Fruit fly (Drosophila melanogaster) whole organism, embryonic: ENCODE measurements around the gene CG8119.

ENCODE experiments used
- Ada2b ChIP-seq: fragments of 200-800 bp; sonication (Bioruptor generic); IDR thresholded peaks from 2 replicates; pipeline ENCODE4 v1.3.6; 2022; ENCODE audit warnings: missing biosample characterization, missing genetic modification characterization
- CG10321 ChIP-seq: fragments of 200-800 bp; sonication (Bioruptor generic); IDR thresholded peaks from 2 replicates; pipeline ENCODE4 v1.3.6; 2022; ENCODE audit warnings: missing biosample characterization, missing genetic modification characterization
- CG10366 ChIP-seq: fragments of 200-800 bp; sonication (Bioruptor generic); IDR thresholded peaks from 2 replicates; pipeline ENCODE4 v1.3.6; 2022; ENCODE audit warnings: missing biosample characterization, missing genetic modification characterization
- CG10462 ChIP-seq: fragments of 200-800 bp; sonication (Bioruptor generic); optimal IDR thresholded peaks from 2 replicates; lab custom pipeline; 2016; ENCODE audit warnings: missing biosample characterization, missing genetic modification characterization
- CG12391 ChIP-seq: fragments of 200-800 bp; sonication (Bioruptor generic); optimal IDR thresholded peaks from 3 replicates; lab custom pipeline; 2018; ENCODE audit warnings: missing biosample characterization, mild to moderate bottlenecking, missing genetic modification characterization, moderate library complexity
- CG14667 ChIP-seq: fragments of 200-800 bp; sonication (Bioruptor generic); IDR thresholded peaks from 2 replicates; pipeline ENCODE4 v1.3.6; 2022; ENCODE audit warnings: missing biosample characterization, missing genetic modification characterization
- CG14710 ChIP-seq: fragments of 200-800 bp; sonication (Bioruptor generic); optimal IDR thresholded peaks from 3 replicates; lab custom pipeline; 2019; ENCODE audit warnings: missing biosample characterization, mild to moderate bottlenecking, missing genetic modification characterization, moderate library complexity
- CG15479 ChIP-seq: fragments of 200-800 bp; sonication (Bioruptor generic); optimal IDR thresholded peaks from 3 replicates; lab custom pipeline; 2019; ENCODE audit warnings: missing biosample characterization, mild to moderate bottlenecking, missing genetic modification characterization, moderate library complexity
- CG16813 ChIP-seq: fragments of 200-800 bp; sonication (Bioruptor generic); IDR thresholded peaks from 3 replicates; pipeline ENCODE4 v1.3.6; 2022; ENCODE audit warnings: missing biosample characterization, missing genetic modification characterization; ENCODE audit not compliant: partially characterized antibody
- CG17359 ChIP-seq: fragments of 200-800 bp; sonication (Bioruptor generic); optimal IDR thresholded peaks from 3 replicates; lab custom pipeline; 2018; ENCODE audit warnings: missing biosample characterization, mild to moderate bottlenecking, missing genetic modification characterization, moderate library complexity
- CG17385 ChIP-seq: fragments of 200-800 bp; sonication (Bioruptor generic); optimal IDR thresholded peaks from 3 replicates; lab custom pipeline; 2018; ENCODE audit warnings: missing biosample characterization, mild to moderate bottlenecking, missing genetic modification characterization
- CG2116 ChIP-seq: fragments of 200-800 bp; sonication (Bioruptor generic); optimal IDR thresholded peaks from 3 replicates; lab custom pipeline; 2018; ENCODE audit warnings: missing biosample characterization, mild to moderate bottlenecking, missing genetic modification characterization
- CG2129 ChIP-seq: fragments of 200-800 bp; sonication (Bioruptor generic); IDR thresholded peaks from 2 replicates; pipeline ENCODE4 v1.3.6; 2022; ENCODE audit warnings: missing biosample characterization, missing genetic modification characterization; ENCODE audit not compliant: partially characterized antibody
- CG2199 ChIP-seq: fragments of 200-800 bp; sonication (Bioruptor generic); IDR thresholded peaks from 3 replicates; pipeline ENCODE4 v1.3.6; 2022; ENCODE audit warnings: missing biosample characterization, missing genetic modification characterization
- CG34422 ChIP-seq: fragments of 200-800 bp; sonication (Bioruptor generic); IDR thresholded peaks from 3 replicates; pipeline ENCODE4 v1.3.6; 2022; ENCODE audit warnings: missing biosample characterization, missing genetic modification characterization
- CG6689 ChIP-seq: fragments of 200-800 bp; sonication (Bioruptor generic); IDR thresholded peaks from 2 replicates; pipeline ENCODE4 v1.3.6; 2022; ENCODE audit warnings: missing biosample characterization, missing genetic modification characterization
- CG8944 ChIP-seq: fragments of 200-800 bp; sonication (Bioruptor generic); optimal IDR thresholded peaks from 3 replicates; lab custom pipeline; 2016; ENCODE audit warnings: missing biosample characterization, missing genetic modification characterization
- CG9215 ChIP-seq: fragments of 200-800 bp; sonication (Bioruptor generic); IDR thresholded peaks from 2 replicates; pipeline ENCODE4 v1.3.6; 2022; ENCODE audit warnings: missing biosample characterization, missing genetic modification characterization
- CG9609 ChIP-seq: fragments of 200-800 bp; sonication (Bioruptor generic); optimal IDR thresholded peaks from 3 replicates; lab custom pipeline; 2016; ENCODE audit warnings: missing biosample characterization, missing genetic modification characterization
- CG9876 ChIP-seq: fragments of 200-800 bp; sonication (Bioruptor generic); optimal IDR thresholded peaks from 2 replicates; lab custom pipeline; 2016; ENCODE audit warnings: missing biosample characterization, missing genetic modification characterization
- Chrac-16 ChIP-seq: fragments of 200-800 bp; sonication (Bioruptor generic); optimal IDR thresholded peaks from 3 replicates; lab custom pipeline; 2016; ENCODE audit warnings: missing biosample characterization, missing genetic modification characterization
- Dek ChIP-seq: fragments of 200-800 bp; sonication (Bioruptor generic); optimal IDR thresholded peaks from 3 replicates; lab custom pipeline; 2019; ENCODE audit warnings: missing biosample characterization, mild to moderate bottlenecking, missing genetic modification characterization, moderate library complexity
- Dip3 ChIP-seq: fragments of 200-800 bp; sonication (Bioruptor generic); optimal IDR thresholded peaks from 3 replicates; lab custom pipeline; 2016; ENCODE audit warnings: missing biosample characterization, missing genetic modification characterization
- Drgx ChIP-seq: fragments of 200-800 bp; sonication (Bioruptor generic); IDR thresholded peaks from 2 replicates; pipeline ENCODE4 v1.3.6; 2022; ENCODE audit warnings: missing biosample characterization, missing genetic modification characterization
- E2f2 ChIP-seq: fragments of 200-800 bp; sonication (Bioruptor generic); IDR thresholded peaks from 2 replicates; pipeline ENCODE4 v1.3.6; 2022; ENCODE audit warnings: missing biosample characterization, missing genetic modification characterization
- Eip74EF ChIP-seq, 2 experiments: fragments of 200-800 bp in 1 of 2; fragments of >200 bp in 1 of 2; sonication (Bioruptor generic) in 1 of 2; optimal IDR thresholded peaks; 2 replicates each; lab custom pipeline; 2017 to 2019; ENCODE audit warnings: missing biosample characterization in 2 of 2, missing genetic modification characterization in 2 of 2, mild to moderate bottlenecking in 1 of 2, moderate library complexity in 1 of 2
- Ets97D ChIP-seq: fragments of 200-800 bp; sonication (Bioruptor generic); optimal IDR thresholded peaks from 3 replicates; lab custom pipeline; 2016; ENCODE audit warnings: missing biosample characterization, missing genetic modification characterization
- H2.0 ChIP-seq: fragments of 200-800 bp; sonication (Bioruptor generic); IDR thresholded peaks from 2 replicates; pipeline ENCODE4 v1.3.6; 2022; ENCODE audit warnings: missing biosample characterization, missing genetic modification characterization
- Hmr ChIP-seq: fragments of 200-800 bp; sonication (Bioruptor generic); optimal IDR thresholded peaks from 3 replicates; lab custom pipeline; 2017; ENCODE audit warnings: mild to moderate bottlenecking, missing biosample characterization, missing genetic modification reagents, missing genetic modification characterization
- Optix ChIP-seq: fragments of 200-800 bp; sonication (Bioruptor generic); IDR thresholded peaks from 3 replicates; pipeline ENCODE4 v1.3.6; 2022; ENCODE audit warnings: missing biosample characterization, missing genetic modification characterization
- YL-1 ChIP-seq: fragments of 200-800 bp; sonication (Bioruptor generic); optimal IDR thresholded peaks from 3 replicates; lab custom pipeline; 2017; ENCODE audit warnings: missing biosample characterization, mild to moderate bottlenecking, missing genetic modification characterization
- aop ChIP-seq: fragments of 200-800 bp; sonication (Bioruptor generic); IDR thresholded peaks from 2 replicates; pipeline ENCODE4 v1.3.6; 2022; ENCODE audit warnings: missing biosample characterization, missing genetic modification characterization
- ara ChIP-seq: fragments of 200-800 bp; sonication (Bioruptor generic); IDR thresholded peaks from 2 replicates; pipeline ENCODE4 v1.3.6; 2022; ENCODE audit warnings: missing biosample characterization, missing genetic modification characterization
- br ChIP-seq: fragments of >200 bp; optimal IDR thresholded peaks from 2 replicates; lab custom pipeline; 2017
- bsh ChIP-seq, 2 experiments: fragments of 200-800 bp; sonication (Bioruptor generic); optimal IDR thresholded peaks; 2 replicates each; lab custom pipeline; 2017 to 2018; ENCODE audit warnings: mild to moderate bottlenecking in 2 of 2, missing biosample characterization in 2 of 2, missing genetic modification characterization in 2 of 2, moderate library complexity in 1 of 2
- caup ChIP-seq: fragments of 200-800 bp; sonication (Bioruptor generic); optimal IDR thresholded peaks from 3 replicates; lab custom pipeline; 2017; ENCODE audit warnings: missing biosample characterization, mild to moderate bottlenecking, missing genetic modification characterization, moderate library complexity; ENCODE audit not compliant: severe bottlenecking
- crp ChIP-seq, 2 experiments: fragments of 200-800 bp; sonication (Bioruptor generic); optimal IDR thresholded peaks; 2 replicates in 1 of 2; 3 replicates in 1 of 2; lab custom pipeline; 2017; ENCODE audit warnings: missing biosample characterization in 2 of 2, missing genetic modification characterization in 2 of 2, mild to moderate bottlenecking in 1 of 2, moderate library complexity in 1 of 2
- dimm ChIP-seq: fragments of 200-800 bp; sonication (Bioruptor generic); IDR thresholded peaks from 2 replicates; pipeline ENCODE4 v1.3.6; 2022; ENCODE audit warnings: missing biosample characterization, missing genetic modification characterization
- fd96Cb ChIP-seq: fragments of 200-800 bp; sonication (Bioruptor generic); optimal IDR thresholded peaks from 2 replicates; lab custom pipeline; 2018; ENCODE audit warnings: missing biosample characterization, mild to moderate bottlenecking, missing genetic modification characterization, moderate library complexity
- gsb ChIP-seq: fragments of 200-800 bp; sonication (Bioruptor generic); IDR thresholded peaks from 2 replicates; pipeline ENCODE4 v1.3.6; 2022; ENCODE audit warnings: missing biosample characterization, missing genetic modification characterization
- ind ChIP-seq: fragments of 200-800 bp; sonication (Bioruptor generic); optimal IDR thresholded peaks from 3 replicates; lab custom pipeline; 2016; ENCODE audit warnings: missing biosample characterization, missing genetic modification characterization
- knrl ChIP-seq: fragments of 200-800 bp; sonication (Bioruptor generic); IDR thresholded peaks from 3 replicates; pipeline ENCODE4 v1.3.6; 2022; ENCODE audit warnings: missing biosample characterization, missing genetic modification characterization; ENCODE audit not compliant: partially characterized antibody
- lbe ChIP-seq: fragments of 200-800 bp; sonication (Bioruptor generic); optimal IDR thresholded peaks from 2 replicates; lab custom pipeline; 2016; ENCODE audit warnings: missing biosample characterization, mild to moderate bottlenecking, missing genetic modification characterization
- lov ChIP-seq, 2 experiments: fragments of 200-800 bp in 1 of 2; fragments of >200 bp in 1 of 2; sonication (Bioruptor generic) in 1 of 2; IDR thresholded peaks in 1 of 2; optimal IDR thresholded peaks in 1 of 2; 2 replicates in 1 of 2; 3 replicates in 1 of 2; pipeline versions ENCODE4 v1.3.6 to Lab custom; 2017 to 2022; ENCODE audit warnings: missing biosample characterization in 1 of 2, missing genetic modification characterization in 1 of 2
- mirr ChIP-seq: fragments of 200-800 bp; sonication (Bioruptor generic); optimal IDR thresholded peaks from 3 replicates; lab custom pipeline; 2018; ENCODE audit warnings: missing biosample characterization, mild to moderate bottlenecking, missing genetic modification characterization
- onecut ChIP-seq: fragments of 200-800 bp; sonication (Bioruptor generic); IDR thresholded peaks from 2 replicates; pipeline ENCODE4 v1.3.6; 2022; ENCODE audit warnings: missing biosample characterization, missing genetic modification characterization
- pnt ChIP-seq: fragments of 200-800 bp; sonication (Bioruptor generic); optimal IDR thresholded peaks from 3 replicates; lab custom pipeline; 2016; ENCODE audit warnings: missing biosample characterization, missing genetic modification characterization
- sna ChIP-seq: fragments of 200-800 bp; sonication (Bioruptor generic); IDR thresholded peaks from 2 replicates; pipeline ENCODE4 v1.3.6; 2022; ENCODE audit warnings: missing biosample characterization, missing genetic modification characterization; ENCODE audit not compliant: partially characterized antibody
- sob ChIP-seq: fragments of 200-800 bp; sonication (Bioruptor generic); IDR thresholded peaks from 2 replicates; pipeline ENCODE4 v1.3.6; 2022; ENCODE audit warnings: missing biosample characterization, missing genetic modification characterization
- wek ChIP-seq: fragments of 200-800 bp; sonication (Bioruptor generic); optimal IDR thresholded peaks from 3 replicates; lab custom pipeline; 2018; ENCODE audit warnings: missing biosample characterization, mild to moderate bottlenecking, missing genetic modification characterization, moderate library complexity

The CG8119 gene

dm6 chrX:15696854-15697540 is 34.6 kb downstream of the CG8119 start, which contains the start of gene CG8128 (continued):
- no peak for TF ChIP-seq Dip3
- no peak for TF ChIP-seq CG14667 (GFP tag; lab: Robert Waterston, UW)
- TF ChIP-seq CG34422, result no peak
- TF ChIP-seq CG2129, result no peak
- no peak for TF ChIP-seq ind (GFP tag; lab: Kevin White, UChicago)
- no peak for TF ChIP-seq YL-1 (GFP tag; lab: Kevin White, UChicago)
- TF ChIP-seq aop (GFP tag; lab: Robert Waterston, UW), result no peak
- TF ChIP-seq Eip74EF (GFP tag; optimal IDR thresholded peaks at IDR 0.05; lab: Kevin White, UChicago), result no peak
- TF ChIP-seq crp (GFP tag; optimal IDR thresholded peaks at IDR 0.05; lab: Kevin White, UChicago), result peak; percentile 63 to 93
- no peak for TF ChIP-seq CG2199 (GFP tag; lab: Robert Waterston, UW)
- no peak for TF ChIP-seq gsb (GFP tag; lab: Robert Waterston, UW)
- no peak for TF ChIP-seq CG9876 (GFP tag; lab: Kevin White, UChicago)
- peak; percentile 2 for TF ChIP-seq CG12391 (tag; lab: Kevin White, UChicago)
- no peak for TF ChIP-seq fd96Cb
- no peak for TF ChIP-seq CG10462 (GFP tag; lab: Kevin White, UChicago)
- TF ChIP-seq sna (GFP tag; lab: Robert Waterston, UW), result no peak
- no peak for TF ChIP-seq CG17359 (tag; lab: Kevin White, UChicago)
- no peak for TF ChIP-seq Ada2b
- TF ChIP-seq CG14710 (tag; lab: Kevin White, UChicago), result peak; percentile 24
- TF ChIP-seq Dek (tag; lab: Kevin White, UChicago), result no peak
- TF ChIP-seq CG8944 (GFP tag; lab: Kevin White, UChicago), result no peak
- TF ChIP-seq CG15479 (GFP tag; lab: Kevin White, UChicago), result peak; percentile 54
- TF ChIP-seq dimm (GFP tag; lab: Robert Waterston, UW), result no peak
- no peak for TF ChIP-seq ara (GFP tag; lab: Robert Waterston, UW)
- TF ChIP-seq lov (optimal IDR thresholded peaks at IDR 0.05; lab: Kevin White, UChicago), result no peak
- TF ChIP-seq lov (GFP tag; IDR thresholded peaks at IDR 0.05; lab: Robert Waterston, UW), result no peak
- no peak for TF ChIP-seq Chrac-16 (GFP tag; lab: Kevin White, UChicago)
- TF ChIP-seq CG2116, result no peak
- no peak for TF ChIP-seq CG10366
- TF ChIP-seq sob (GFP tag; lab: Robert Waterston, UW), result no peak
- peak; percentile 12 for TF ChIP-seq Ets97D (GFP tag; lab: Kevin White, UChicago)
- no peak for TF ChIP-seq pnt
- no peak for TF ChIP-seq CG9609
- TF ChIP-seq caup (GFP tag; lab: Kevin White, UChicago), result no peak
- TF ChIP-seq br (lab: Kevin White, UChicago), result no peak
- no peak for TF ChIP-seq knrl (GFP tag; lab: Robert Waterston, UW)
- no peak for TF ChIP-seq H2.0 (GFP tag; lab: Robert Waterston, UW)
- TF ChIP-seq bsh (GFP tag; optimal IDR thresholded peaks at IDR 0.05; lab: Kevin White, UChicago), result no peak
- no peak for TF ChIP-seq CG17385 (GFP tag; lab: Kevin White, UChicago)
- TF ChIP-seq onecut (GFP tag; lab: Robert Waterston, UW), result no peak
- no peak for TF ChIP-seq mirr (GFP tag; lab: Kevin White, UChicago)
- TF ChIP-seq wek, result no peak
- TF ChIP-seq CG16813 (GFP tag; lab: Robert Waterston, UW), result no peak
- no peak for TF ChIP-seq CG9215
- no peak for TF ChIP-seq lbe
- no peak for TF ChIP-seq CG6689
- no peak for TF ChIP-seq Hmr (GFP tag; lab: Kevin White, UChicago)
- TF ChIP-seq Drgx (GFP tag; lab: Robert Waterston, UW), result no peak
- TF ChIP-seq E2f2, result no peak; the same call in none of the 2 replicates
- TF ChIP-seq CG10321 (GFP tag; lab: Robert Waterston, UW), result no peak
- TF ChIP-seq Optix (GFP tag; lab: Robert Waterston, UW), result no peak
